Worm (Caenorhabditis elegans): ENCODE measurements around the gene C18A3.11.
A peak's percentile ranks its signal among the peaks of the same experiment; 100 is the strongest.

Gene C18A3.11

DNA sequence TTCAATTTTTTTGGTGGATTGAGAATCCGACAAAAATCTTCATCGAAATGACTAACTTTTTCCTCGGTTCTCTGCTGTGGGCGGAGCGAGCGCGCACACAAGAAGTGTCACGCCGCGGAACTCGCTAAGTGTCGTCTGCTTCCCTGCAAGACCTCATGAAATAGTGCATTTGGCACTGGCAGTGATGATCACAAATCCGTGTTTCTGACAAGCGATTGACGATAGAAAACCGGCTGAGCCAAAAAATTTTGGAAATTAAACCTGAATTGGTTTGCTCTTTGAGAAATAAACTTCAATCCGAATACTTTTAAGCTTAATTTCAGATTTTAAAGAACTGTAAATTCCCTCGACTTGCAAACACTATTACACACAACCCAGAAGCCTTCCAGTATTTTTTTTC is 29.3 kb upstream of the C18A3.11 start (continued):
- TF ChIP-seq pag-3 (tag; optimal IDR thresholded peaks at IDR 0.05; ENCODE audit: borderline replicate concordance, insufficient read depth) (no peak), lin-35 (GFP tag; optimal IDR thresholded peaks at IDR 0.05) (peak; percentile 45 to 72), ztf-4 (tag; optimal IDR thresholded peaks at IDR 0.05) (peak; percentile 12), irx-1 (tag; optimal IDR thresholded peaks at IDR 0.05) (peak; percentile 58), lir-3 (tag; optimal IDR thresholded peaks at IDR 0.05; ENCODE audit: poor library complexity) (peak; percentile 36), ceh-82 (tag; optimal IDR thresholded peaks at IDR 0.05) (peak; percentile 44 to 80 (median 70)), lin-14 (GFP tag; optimal IDR thresholded peaks at IDR 0.05) (peak; percentile 71), fos-1 (tag; optimal IDR thresholded peaks at IDR 0.05) (peak; percentile 70), fkh-8 (tag; optimal IDR thresholded peaks at IDR 0.05) (no peak), ceh-88 (GFP tag; IDR thresholded peaks at IDR 0.05) (no peak), egl-27 (tag; optimal IDR thresholded peaks at IDR 0.05) (peak in 1 of 2 experiments; percentile 57), elt-3 (tag; optimal IDR thresholded peaks at IDR 0.05) (peak in 1 of 6 experiments; percentile 35), fkh-4 (tag; optimal IDR thresholded peaks at IDR 0.05; ENCODE audit: borderline replicate concordance) (no peak), ets-5 (GFP tag; IDR thresholded peaks at IDR 0.05) (no peak), sox-4 (tag; optimal IDR thresholded peaks at IDR 0.05) (no peak), skn-1 (tag; optimal IDR thresholded peaks at IDR 0.05) (peak; percentile 34), ces-1 (GFP tag; optimal IDR thresholded peaks at IDR 0.05) (no peak), ceh-8 (GFP tag; optimal IDR thresholded peaks at IDR 0.05) (no peak), dsc-1 (tag; optimal IDR thresholded peaks at IDR 0.05) (peak; percentile 71), unc-30 (tag; optimal IDR thresholded peaks at IDR 0.05) (no peak), unc-98 (GFP tag; IDR thresholded peaks at IDR 0.05) (no peak), nhr-47 (tag; optimal IDR thresholded peaks at IDR 0.05) (peak; percentile 89), tlp-1 (tag; optimal IDR thresholded peaks at IDR 0.05) (no peak), nhr-20 (tag; optimal IDR thresholded peaks at IDR 0.05) (peak; percentile 78), ceh-63 (GFP tag; optimal IDR thresholded peaks at IDR 0.05) (no peak), nhr-19 (GFP tag; conservative IDR thresholded peaks at IDR 0.05) (peak; percentile 89), F16B12.6 (tag; optimal IDR thresholded peaks at IDR 0.05) (peak; percentile 12), nhr-84 (tag; optimal IDR thresholded peaks at IDR 0.05) (no peak), nhr-12 (tag; optimal IDR thresholded peaks at IDR 0.05) (no peak), snpc-4 (tag; optimal IDR thresholded peaks at IDR 0.05) (peak; percentile 99), pax-3 (tag; optimal IDR thresholded peaks at IDR 0.05) (no peak), lin-13 (GFP tag; optimal IDR thresholded peaks at IDR 0.05) (peak; percentile 53), snu-23 (GFP tag; optimal IDR thresholded peaks at IDR 0.05) (peak; percentile 84), C16A3.4 (tag; optimal IDR thresholded peaks at IDR 0.05) (peak; percentile 21), nhr-71 (tag; optimal IDR thresholded peaks at IDR 0.05) (peak; percentile 89), mdl-1 (tag; optimal IDR thresholded peaks at IDR 0.05) (peak in 1 of 2 experiments; percentile 73), mef-2 (tag; optimal IDR thresholded peaks at IDR 0.05) (no peak), C34B4.2 (tag; optimal IDR thresholded peaks at IDR 0.05) (no peak), unc-86 (tag; optimal IDR thresholded peaks at IDR 0.05) (peak; percentile 40), efl-3 (GFP tag; optimal IDR thresholded peaks at IDR 0.05) (no peak), unc-130 (tag; optimal IDR thresholded peaks at IDR 0.05) (peak; percentile 43), ztf-11 (tag; optimal IDR thresholded peaks at IDR 0.05) (no peak), fkh-10 (GFP tag; optimal IDR thresholded peaks at IDR 0.05) (no peak), mep-1 (tag; optimal IDR thresholded peaks at IDR 0.05) (peak; percentile 51), nhr-28 (tag; optimal IDR thresholded peaks at IDR 0.05) (no peak), nhr-11 (tag; optimal IDR thresholded peaks at IDR 0.05) (no peak)
